Fruit fly (Drosophila melanogaster): Measurements from ENCODE around the gene pns.

pns gene

DNA sequence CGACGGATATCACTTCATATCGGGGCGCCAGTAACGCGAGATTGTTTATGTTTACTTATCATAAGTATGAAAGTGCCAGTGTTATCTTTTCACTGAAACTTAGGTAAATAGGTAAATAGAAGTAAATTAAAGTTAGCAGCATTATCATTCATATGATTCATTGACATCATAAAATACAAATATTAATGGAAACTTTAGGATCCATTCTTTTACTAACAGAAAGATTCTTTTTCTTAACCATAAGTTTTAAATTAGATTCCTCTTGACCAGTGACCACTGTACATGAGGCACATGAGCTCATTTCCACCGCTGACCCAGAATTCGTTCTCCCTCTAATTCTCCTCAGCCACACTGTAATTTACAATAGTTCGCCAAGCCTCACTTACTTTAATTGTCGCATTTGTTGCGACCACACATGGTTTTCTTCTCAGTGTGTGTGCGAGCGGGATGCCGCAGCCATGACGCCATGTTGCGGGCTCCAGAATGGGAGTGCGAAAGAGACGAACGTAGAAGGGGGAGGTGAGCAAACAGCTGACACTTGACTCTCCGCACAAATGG, 41.5 kb downstream of the pns start (continued):
- TF ChIP-seq HmgZ (tag; optimal IDR thresholded peaks at IDR 0.05) (peak; percentile 34), ap (GFP tag; IDR thresholded peaks at IDR 0.05) (0 out of 2 replicates have a peak, but pooled peaks have one; percentile 24), gcm (GFP tag; optimal IDR thresholded peaks at IDR 0.05) (no peak), Awh (GFP tag; IDR thresholded peaks at IDR 0.05) (peak; percentile 59), Atf6 (GFP tag; IDR thresholded peaks at IDR 0.05) (peak; percentile 61), Ada2b (GFP tag; IDR thresholded peaks at IDR 0.05) (peak; percentile 33; the same call in 1 of the 2 replicates), ATbp (GFP tag; optimal IDR thresholded peaks at IDR 0.05) (no peak), dpn (GFP tag; optimal IDR thresholded peaks at IDR 0.05) (peak in 1 of 2 experiments; percentile 28), CG15269 (tag; optimal IDR thresholded peaks at IDR 0.05) (peak; percentile 50), pzg (GFP tag; optimal IDR thresholded peaks at IDR 0.05) (no peak), jing (GFP tag; optimal IDR thresholded peaks at IDR 0.05) (no peak), sc (optimal IDR thresholded peaks at IDR 0.05) (no peak), sc (GFP tag; optimal IDR thresholded peaks at IDR 0.05) (no peak), esg (GFP tag; conservative IDR thresholded peaks at IDR 0.05) (no peak), Max (GFP tag; optimal IDR thresholded peaks at IDR 0.05) (no peak), CG31441 (GFP tag; IDR thresholded peaks at IDR 0.05) (peak; percentile 28; the same call in 1 of the 2 replicates), H15 (GFP tag; IDR thresholded peaks at IDR 0.05) (peak; percentile 48; the same call in 2 of the 3 replicates), CG10431 (GFP tag; optimal IDR thresholded peaks at IDR 0.05) (no peak), ranshi (GFP tag; IDR thresholded peaks at IDR 0.05) (peak; percentile 46), gsb-n (tag; optimal IDR thresholded peaks at IDR 0.05) (no peak), Oli (tag; optimal IDR thresholded peaks at IDR 0.05) (peak; percentile 3), vnd (GFP tag; IDR thresholded peaks at IDR 0.05; ENCODE audit: partially characterized antibody) (no peak), D19A (tag; optimal IDR thresholded peaks at IDR 0.05) (peak; percentile 30), CG3281 (GFP tag; optimal IDR thresholded peaks at IDR 0.05) (peak; percentile 56), cas (GFP tag; IDR thresholded peaks at IDR 0.05) (no peak), sd (tag; optimal IDR thresholded peaks at IDR 0.05) (peak; percentile 9), CG15011 (GFP tag; optimal IDR thresholded peaks at IDR 0.05) (peak; percentile 43), CG11504 (tag; optimal IDR thresholded peaks at IDR 0.05) (peak; percentile 63), chn (GFP tag; optimal IDR thresholded peaks at IDR 0.05) (no peak), CG4854 (GFP tag; optimal IDR thresholded peaks at IDR 0.05) (peak; percentile 15), CG9797 (GFP tag; optimal IDR thresholded peaks at IDR 0.05) (no peak), peb (GFP tag; IDR thresholded peaks at IDR 0.05) (no peak), CG17568 (GFP tag; optimal IDR thresholded peaks at IDR 0.05) (peak; percentile 28), emc (GFP tag; optimal IDR thresholded peaks at IDR 0.05) (no peak), CG12236 (GFP tag; optimal IDR thresholded peaks at IDR 0.05) (no peak), her (GFP tag; optimal IDR thresholded peaks at IDR 0.05) (peak; percentile 6), NFAT (GFP tag; IDR thresholded peaks at IDR 0.05) (peak; percentile 39; the same call in 1 of the 2 replicates), shn (GFP tag; optimal IDR thresholded peaks at IDR 0.05) (peak; percentile 18), pita (GFP tag; optimal IDR thresholded peaks at IDR 0.05) (no peak), CG9609 (GFP tag; optimal IDR thresholded peaks at IDR 0.05) (no peak), inv (GFP tag; IDR thresholded peaks at IDR 0.05; ENCODE audit: partially characterized antibody) (no peak), gem (tag; optimal IDR thresholded peaks at IDR 0.05) (peak; percentile 59), Antp (GFP tag; optimal IDR thresholded peaks at IDR 0.05) (peak; percentile 43), NC2α (GFP tag; optimal IDR thresholded peaks at IDR 0.05) (no peak), CG8478 (optimal IDR thresholded peaks at IDR 0.05) (peak; percentile 66), slbo (GFP tag; IDR thresholded peaks at IDR 0.05) (peak; percentile 27), CG10209 (GFP tag; optimal IDR thresholded peaks at IDR 0.05) (peak; percentile 15), Sox102F (GFP tag; optimal IDR thresholded peaks at IDR 0.05) (peak; percentile 46), B-H1 (GFP tag; IDR thresholded peaks at IDR 0.05) (no peak), Taf1 (GFP tag; IDR thresholded peaks at IDR 0.05) (no peak), HLHmδ (GFP tag; optimal IDR thresholded peaks at IDR 0.05) (no peak)

Data from whole organism, embryonic.